Fruit fly (Drosophila melanogaster) whole organism, embryonic: ENCODE data around the gene CG13069.

Experiments used
- CG10267 ChIP-seq: fragments of 200-800 bp; sonication (Bioruptor generic); optimal IDR thresholded peaks from 2 replicates; lab custom pipeline; 2018; ENCODE audit warnings: missing biosample characterization, mild to moderate bottlenecking, missing genetic modification characterization, moderate library complexity
- CG11247 ChIP-seq: fragments of 200-800 bp; sonication (Bioruptor generic); IDR thresholded peaks from 2 replicates; pipeline ENCODE4 v1.3.6; 2022; ENCODE audit warnings: missing biosample characterization, missing genetic modification characterization
- CG12104 ChIP-seq: fragments of 200-800 bp; sonication (Bioruptor generic); optimal IDR thresholded peaks from 3 replicates; lab custom pipeline; 2016; ENCODE audit warnings: missing biosample characterization, missing genetic modification characterization
- CG12236 ChIP-seq: fragments of 200-800 bp; sonication (Bioruptor generic); optimal IDR thresholded peaks from 2 replicates; lab custom pipeline; 2016; ENCODE audit warnings: missing biosample characterization, missing genetic modification characterization
- CG12391 ChIP-seq: fragments of 200-800 bp; sonication (Bioruptor generic); optimal IDR thresholded peaks from 3 replicates; lab custom pipeline; 2018; ENCODE audit warnings: missing biosample characterization, mild to moderate bottlenecking, missing genetic modification characterization, moderate library complexity
- CG12744 ChIP-seq: fragments of 200-800 bp; sonication (Bioruptor generic); optimal IDR thresholded peaks from 2 replicates; lab custom pipeline; 2016; ENCODE audit warnings: missing biosample characterization, missing genetic modification characterization
- CG13123 ChIP-seq: fragments of 200-800 bp; sonication (Bioruptor generic); optimal IDR thresholded peaks from 2 replicates; lab custom pipeline; 2016; ENCODE audit warnings: missing biosample characterization, missing genetic modification characterization
- CG13775 ChIP-seq: fragments of 200-800 bp; sonication (Bioruptor generic); optimal IDR thresholded peaks from 3 replicates; lab custom pipeline; 2017; ENCODE audit warnings: missing biosample characterization, mild to moderate bottlenecking, missing genetic modification characterization
- CG15073 ChIP-seq: fragments of 200-800 bp; sonication (Bioruptor generic); optimal IDR thresholded peaks from 2 replicates; lab custom pipeline; 2016; ENCODE audit warnings: missing biosample characterization, missing genetic modification characterization
- CG16779 ChIP-seq: fragments of 200-800 bp; sonication (Bioruptor generic); IDR thresholded peaks from 2 replicates; pipeline ENCODE4 v1.3.6; 2022; ENCODE audit warnings: missing biosample characterization, missing genetic modification characterization
- CG2875 ChIP-seq: fragments of 200-800 bp; sonication (Bioruptor generic); optimal IDR thresholded peaks from 2 replicates; lab custom pipeline; 2017; ENCODE audit warnings: missing biosample characterization, mild to moderate bottlenecking, missing genetic modification characterization, missing genetic modification reagents
- CG3281 ChIP-seq: fragments of 200-800 bp; sonication (Bioruptor generic); optimal IDR thresholded peaks from 3 replicates; lab custom pipeline; 2017; ENCODE audit warnings: missing biosample characterization, mild to moderate bottlenecking, missing genetic modification characterization
- CG4404 ChIP-seq: fragments of 200-800 bp; sonication (Bioruptor generic); IDR thresholded peaks from 2 replicates; pipeline ENCODE4 v1.3.6; 2022; ENCODE audit warnings: missing biosample characterization, missing genetic modification characterization
- CG8944 ChIP-seq: fragments of 200-800 bp; sonication (Bioruptor generic); optimal IDR thresholded peaks from 3 replicates; lab custom pipeline; 2016; ENCODE audit warnings: missing biosample characterization, missing genetic modification characterization
- D19A ChIP-seq: fragments of 200-800 bp; optimal IDR thresholded peaks from 3 replicates; lab custom pipeline; 2019; ENCODE audit warnings: missing biosample characterization, mild to moderate bottlenecking, missing genetic modification characterization, moderate library complexity
- D19B ChIP-seq: fragments of 200-800 bp; sonication (Bioruptor generic); optimal IDR thresholded peaks from 2 replicates; lab custom pipeline; 2017; ENCODE audit warnings: missing biosample characterization, mild to moderate bottlenecking, missing genetic modification characterization
- Dref ChIP-seq: fragments of 200-800 bp; sonication (Bioruptor generic); IDR thresholded peaks from 2 replicates; pipeline ENCODE4 v1.3.6; 2022; ENCODE audit warnings: missing biosample characterization, missing genetic modification characterization
- Drgx ChIP-seq: fragments of 200-800 bp; sonication (Bioruptor generic); IDR thresholded peaks from 2 replicates; pipeline ENCODE4 v1.3.6; 2022; ENCODE audit warnings: missing biosample characterization, missing genetic modification characterization
- ERR ChIP-seq: fragments of 200-800 bp; sonication (Bioruptor generic); optimal IDR thresholded peaks from 2 replicates; lab custom pipeline; 2016; ENCODE audit warnings: missing biosample characterization, missing genetic modification characterization
- Gug ChIP-seq: fragments of 200-800 bp; sonication (Bioruptor generic); IDR thresholded peaks from 4 replicates; pipeline ENCODE4 v1.3.6; 2022; ENCODE audit warnings: missing biosample characterization, missing genetic modification characterization
- HLH3B ChIP-seq: fragments of 200-800 bp; sonication (Bioruptor generic); IDR thresholded peaks from 2 replicates; pipeline ENCODE4 v1.3.6; 2022; ENCODE audit warnings: missing biosample characterization, missing genetic modification characterization
- HLHmδ ChIP-seq: fragments of 200-800 bp; sonication (Bioruptor generic); optimal IDR thresholded peaks from 2 replicates; lab custom pipeline; 2018; ENCODE audit warnings: missing biosample characterization, mild to moderate bottlenecking, missing genetic modification characterization, moderate library complexity
- HmgZ ChIP-seq: fragments of 200-800 bp; sonication (Bioruptor generic); optimal IDR thresholded peaks from 2 replicates; lab custom pipeline; 2018; ENCODE audit warnings: missing biosample characterization, mild to moderate bottlenecking, missing genetic modification characterization
- Kr ChIP-seq: fragments of 200-800 bp; sonication (Bioruptor generic); optimal IDR thresholded peaks from 2 replicates; lab custom pipeline; 2017; ENCODE audit warnings: missing biosample characterization, mild to moderate bottlenecking, missing genetic modification characterization
- Mad ChIP-seq: fragments of 200-800 bp; sonication (Bioruptor generic); optimal IDR thresholded peaks from 2 replicates; lab custom pipeline; 2016; ENCODE audit warnings: missing biosample characterization, missing genetic modification characterization
- Myb ChIP-seq: fragments of 200-800 bp; sonication (Bioruptor generic); optimal IDR thresholded peaks from 2 replicates; lab custom pipeline; 2016; ENCODE audit warnings: missing biosample characterization, missing genetic modification characterization
- Nf-YB ChIP-seq: fragments of 200-800 bp; sonication (Bioruptor generic); optimal IDR thresholded peaks from 3 replicates; lab custom pipeline; 2019; ENCODE audit warnings: missing biosample characterization, mild to moderate bottlenecking, missing genetic modification characterization, moderate library complexity
- Nf-YC ChIP-seq: fragments of 200-800 bp; optimal IDR thresholded peaks from 3 replicates; lab custom pipeline; 2019; ENCODE audit warnings: missing biosample characterization, mild to moderate bottlenecking, missing genetic modification characterization, moderate library complexity
- Sin3A ChIP-seq: fragments of >200 bp; optimal IDR thresholded peaks from 2 replicates; lab custom pipeline; 2018
- Sox100B ChIP-seq: fragments of 200-800 bp; sonication (Bioruptor generic); optimal IDR thresholded peaks from 3 replicates; lab custom pipeline; 2018; ENCODE audit warnings: missing biosample characterization, mild to moderate bottlenecking, missing genetic modification characterization
- Xbp1 ChIP-seq: fragments of 200-800 bp; sonication (Bioruptor generic); optimal IDR thresholded peaks from 3 replicates; lab custom pipeline; 2016; ENCODE audit warnings: missing biosample characterization, mild to moderate bottlenecking, missing genetic modification characterization
- cad ChIP-seq: fragments of >200 bp; optimal IDR thresholded peaks from 2 replicates; lab custom pipeline; 2017; ENCODE audit warnings: missing biosample characterization, missing genetic modification characterization
- ewg ChIP-seq: fragments of 200-800 bp; sonication (Bioruptor generic); optimal IDR thresholded peaks from 3 replicates; lab custom pipeline; 2017; ENCODE audit warnings: mild to moderate bottlenecking, missing biosample characterization, missing genetic modification reagents, missing genetic modification characterization
- eyg ChIP-seq: fragments of 200-800 bp; sonication (Bioruptor generic); optimal IDR thresholded peaks from 3 replicates; lab custom pipeline; 2016; ENCODE audit warnings: missing biosample characterization, missing genetic modification characterization
- fd64A ChIP-seq: fragments of 200-800 bp; sonication (Bioruptor generic); optimal IDR thresholded peaks from 3 replicates; lab custom pipeline; 2018; ENCODE audit warnings: missing biosample characterization, mild to moderate bottlenecking, missing genetic modification characterization
- fd96Cb ChIP-seq: fragments of 200-800 bp; sonication (Bioruptor generic); optimal IDR thresholded peaks from 2 replicates; lab custom pipeline; 2018; ENCODE audit warnings: missing biosample characterization, mild to moderate bottlenecking, missing genetic modification characterization, moderate library complexity
- insv ChIP-seq, 2 experiments: fragments of 200-800 bp; sonication (Bioruptor generic); optimal IDR thresholded peaks; 3 replicates each; lab custom pipeline; 2016 to 2018; ENCODE audit warnings: missing biosample characterization in 2 of 2, missing genetic modification characterization in 2 of 2
- jing ChIP-seq: fragments of 200-800 bp; sonication (Bioruptor generic); optimal IDR thresholded peaks from 2 replicates; lab custom pipeline; 2018; ENCODE audit warnings: missing biosample characterization, mild to moderate bottlenecking, missing genetic modification characterization
- kni ChIP-seq: fragments of 200-800 bp; sonication (Bioruptor generic); optimal IDR thresholded peaks from 3 replicates; lab custom pipeline; 2017; ENCODE audit warnings: mild to moderate bottlenecking, missing biosample characterization, missing genetic modification reagents, missing genetic modification characterization
- lmd ChIP-seq: fragments of 200-800 bp; sonication (Bioruptor generic); IDR thresholded peaks from 2 replicates; pipeline ENCODE4 v1.3.6; 2022; ENCODE audit warnings: missing biosample characterization, missing genetic modification characterization
- nerfin-2 ChIP-seq: fragments of 200-800 bp; sonication (Bioruptor generic); IDR thresholded peaks from 2 replicates; pipeline ENCODE4 v1.3.6; 2022; ENCODE audit warnings: missing biosample characterization, missing genetic modification characterization; ENCODE audit not compliant: partially characterized antibody
- repo ChIP-seq: fragments of 200-800 bp; sonication (Bioruptor generic); optimal IDR thresholded peaks from 2 replicates; lab custom pipeline; 2016; ENCODE audit warnings: missing biosample characterization, missing genetic modification characterization
- rib ChIP-seq: fragments of 200-800 bp; sonication (Bioruptor generic); IDR thresholded peaks from 2 replicates; pipeline ENCODE4 v1.3.6; 2022; ENCODE audit warnings: missing biosample characterization, missing genetic modification characterization
- schlank ChIP-seq: fragments of 200-800 bp; sonication (Bioruptor generic); optimal IDR thresholded peaks from 2 replicates; lab custom pipeline; 2018; ENCODE audit warnings: missing biosample characterization, mild to moderate bottlenecking, missing genetic modification characterization
- sens ChIP-seq: fragments of 200-800 bp; sonication (Bioruptor generic); peaks from one replicate; lab custom pipeline; 2016; ENCODE audit warnings: missing biosample characterization, missing genetic modification characterization
- seq ChIP-seq: fragments of 200-800 bp; sonication (Bioruptor generic); IDR thresholded peaks from 2 replicates; pipeline ENCODE4 v1.3.6; 2022; ENCODE audit warnings: missing biosample characterization, missing genetic modification characterization
- tio ChIP-seq: fragments of 200-800 bp; sonication (Bioruptor generic); optimal IDR thresholded peaks from 2 replicates; lab custom pipeline; 2017; ENCODE audit warnings: missing biosample characterization, missing genetic modification characterization, inconsistent platforms
- ttk ChIP-seq: fragments of 200-800 bp; sonication (Bioruptor generic); IDR thresholded peaks from 2 replicates; pipeline ENCODE4 v2.1.2; 2022; ENCODE audit warnings: missing biosample characterization, missing genetic modification characterization
- unc-4 ChIP-seq: fragments of 200-800 bp; sonication (Bioruptor generic); IDR thresholded peaks from 2 replicates; pipeline ENCODE4 v1.3.6; 2022; ENCODE audit warnings: missing biosample characterization, missing genetic modification characterization; ENCODE audit not compliant: partially characterized antibody
- unpg ChIP-seq: fragments of 200-800 bp; sonication (Bioruptor generic); optimal IDR thresholded peaks from 3 replicates; lab custom pipeline; 2018; ENCODE audit warnings: missing biosample characterization, mild to moderate bottlenecking, missing genetic modification characterization, moderate library complexity
- zen2 ChIP-seq: fragments of 200-800 bp; sonication (Bioruptor generic); IDR thresholded peaks from 3 replicates; pipeline ENCODE4 v1.3.6; 2022; ENCODE audit warnings: missing biosample characterization, missing genetic modification characterization; ENCODE audit not compliant: partially characterized antibody

CG13069 gene

DNA sequence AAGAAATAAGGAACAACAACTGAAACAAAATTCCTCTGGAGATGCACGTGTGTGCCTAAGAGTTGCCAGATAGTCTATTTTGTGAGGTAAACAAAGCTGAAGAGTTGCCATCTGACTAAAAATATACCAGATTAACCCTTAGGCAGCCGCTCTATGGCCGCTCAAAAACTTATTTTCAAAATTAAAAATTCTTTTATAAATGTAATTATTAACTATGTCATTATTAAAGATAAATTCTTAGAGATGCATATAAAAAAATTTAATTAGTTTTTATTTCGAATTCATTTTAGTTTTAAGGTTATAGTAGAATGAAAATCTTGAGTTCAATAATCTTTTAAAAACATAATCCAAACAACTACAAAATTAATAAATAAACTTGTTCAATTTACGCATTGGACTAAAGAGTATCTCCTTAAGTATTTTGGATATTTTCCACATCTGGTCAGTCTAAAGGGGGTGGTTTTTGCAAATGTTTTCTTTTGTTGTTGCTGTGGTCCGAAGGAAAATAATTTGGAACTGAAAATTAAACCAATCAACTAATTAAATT, 36.5 kb upstream of the CG13069 start, which contains the start of gene Tmx3 (continued):
- TF ChIP-seq zen2 (GFP tag; lab: Robert Waterston, UW) (no peak), CG15073 (GFP tag; lab: Kevin White, UChicago) (peak; percentile 42), Nf-YB (no peak), CG16779 (GFP tag; lab: Robert Waterston, UW) (peak; percentile 80), HLH3B (peak; percentile 92), tio (GFP tag; lab: Kevin White, UChicago) (peak; percentile 91), Xbp1 (peak; percentile 93), nerfin-2 (GFP tag; lab: Robert Waterston, UW) (no peak), seq (GFP tag; lab: Robert Waterston, UW) (peak; percentile 58), CG10267 (tag; lab: Kevin White, UChicago) (peak; percentile 84), cad (GFP tag; lab: Kevin White, UChicago) (no peak), HLHmδ (GFP tag; lab: Kevin White, UChicago) (no peak), unpg (GFP tag; lab: Kevin White, UChicago) (no peak), Mad (GFP tag; lab: Kevin White, UChicago) (peak; percentile 36), CG3281 (GFP tag; lab: Kevin White, UChicago) (peak; percentile 74), CG12236 (GFP tag; lab: Kevin White, UChicago) (no peak), CG12744 (GFP tag; lab: Kevin White, UChicago) (peak; percentile 27), CG11247 (GFP tag; lab: Robert Waterston, UW) (peak; percentile 95), schlank (tag; lab: Kevin White, UChicago) (peak; percentile 27), lmd (peak; percentile 93), insv (GFP tag; optimal IDR thresholded peaks at IDR 0.05; lab: Kevin White, UChicago) (peak in 1 of 2 experiments; percentile 58), Kr (GFP tag; lab: Kevin White, UChicago) (no peak), Nf-YC (tag; lab: Kevin White, UChicago) (peak; percentile 3), eyg (no peak), CG12104 (GFP tag; lab: Kevin White, UChicago) (peak; percentile 76), CG8944 (GFP tag; lab: Kevin White, UChicago) (peak; percentile 62), sens (peak; percentile 92), Drgx (GFP tag; lab: Robert Waterston, UW) (peak; percentile 90), jing (GFP tag; lab: Kevin White, UChicago) (peak; percentile 27), ERR (GFP tag; lab: Kevin White, UChicago) (no peak), CG12391 (peak; percentile 96), Sox100B (GFP tag; lab: Kevin White, UChicago) (peak; percentile 75), CG2875 (GFP tag; lab: Kevin White, UChicago) (peak; percentile 54), CG13775 (GFP tag; lab: Kevin White, UChicago) (peak; percentile 87), Sin3A (lab: Kevin White, UChicago) (no peak), Gug (peak; percentile 93), unc-4 (GFP tag; lab: Robert Waterston, UW) (no peak), CG4404 (GFP tag; lab: Robert Waterston, UW) (peak; percentile 83), HmgZ (peak; percentile 78), repo (GFP tag; lab: Kevin White, UChicago) (no peak), Dref (no peak), ewg (GFP tag; lab: Kevin White, UChicago) (peak; percentile 70), fd96Cb (tag; lab: Kevin White, UChicago) (peak; percentile 89), fd64A (GFP tag; lab: Kevin White, UChicago) (no peak), D19B (peak; percentile 67), rib (GFP tag; lab: Robert Waterston, UW) (peak; percentile 92), ttk (GFP tag; lab: Robert Waterston, UW) (peak; percentile 88), Myb (GFP tag; lab: Kevin White, UChicago) (peak; percentile 20), CG13123 (GFP tag; lab: Kevin White, UChicago) (peak; percentile 79), kni (GFP tag; lab: Kevin White, UChicago) (no peak), D19A (tag; lab: Kevin White, UChicago) (peak; percentile 89)
